Worm (Caenorhabditis elegans) whole organism, L1 larva: ENCODE data around the gene ZK930.4.

Source experiments
- C04F5.9 ChIP-seq: sonication (generic microtip); optimal IDR thresholded peaks from 2 replicates; lab custom pipeline; 2016; ENCODE audit warnings: missing genetic modification characterization, missing compliant biosample characterization
- C34B4.2 ChIP-seq: sonication (generic microtip); optimal IDR thresholded peaks from 2 replicates; lab custom pipeline; 2017; ENCODE audit warnings: mild to moderate bottlenecking, missing genetic modification characterization, missing compliant biosample characterization
- F16B12.6 ChIP-seq: fragments of 150-350 bp; optimal IDR thresholded peaks from 2 replicates; lab custom pipeline; 2014; ENCODE audit warnings: missing biosample characterization, missing genetic modification characterization
- aha-1 ChIP-seq: fragments of 150-350 bp; optimal IDR thresholded peaks from 2 replicates; lab custom pipeline; 2014; ENCODE audit warnings: missing biosample characterization, missing genetic modification characterization
- alr-1 ChIP-seq: fragments of 200-800 bp; sonication (Bioruptor generic); optimal IDR thresholded peaks from 2 replicates; lab custom pipeline; 2018; ENCODE audit warnings: borderline replicate concordance, mild to moderate bottlenecking, missing genetic modification characterization, missing compliant biosample characterization
- aly-2 ChIP-seq: fragments of 150-350 bp; optimal IDR thresholded peaks from 2 replicates; lab custom pipeline; 2014; ENCODE audit warnings: missing biosample characterization, missing genetic modification characterization
- ceh-8 ChIP-seq: fragments of 200-800 bp; sonication (Bioruptor generic); optimal IDR thresholded peaks from 2 replicates; lab custom pipeline; 2018; ENCODE audit warnings: mild to moderate bottlenecking, missing genetic modification characterization, moderate library complexity, missing compliant biosample characterization
- ceh-88 ChIP-seq: fragments of 200-800 bp; sonication (Bioruptor generic); IDR thresholded peaks from 2 replicates; pipeline ENCODE4 v1.3.6; 2022; ENCODE audit warnings: missing genetic modification characterization, missing compliant biosample characterization
- ceh-90 ChIP-seq: sonication (generic microtip); optimal IDR thresholded peaks from 2 replicates; lab custom pipeline; 2016; ENCODE audit warnings: missing genetic modification characterization, missing compliant biosample characterization
- ces-1 ChIP-seq: fragments of 150-350 bp; optimal IDR thresholded peaks from 2 replicates; lab custom pipeline; 2014; ENCODE audit warnings: missing biosample characterization, missing genetic modification reagents, missing genetic modification characterization
- dpl-1 ChIP-seq, 3 experiments: fragments of 150-350 bp in 2 of 3; sonication (generic microtip) in 1 of 3; optimal IDR thresholded peaks; 2 replicates each; lab custom pipeline; 2014 to 2017; ENCODE audit warnings: missing biosample characterization in 3 of 3, missing genetic modification characterization in 3 of 3, missing genetic modification reagents in 3 of 3
- efl-1 ChIP-seq, 4 experiments: fragments of 150-350 bp; optimal IDR thresholded peaks in 3 of 4; peaks in 1 of 4; 1 replicate in 1 of 4; 2 replicates in 3 of 4; lab custom pipeline; 2014; ENCODE audit warnings: missing biosample characterization in 2 of 4, missing genetic modification characterization in 2 of 4, missing genetic modification reagents in 2 of 4
- ets-5 ChIP-seq: fragments of 200-800 bp; sonication (Bioruptor generic); IDR thresholded peaks from 2 replicates; pipeline ENCODE4 v1.3.6; 2022; ENCODE audit warnings: missing genetic modification characterization, missing compliant biosample characterization
- fkh-4 ChIP-seq: sonication (generic microtip); optimal IDR thresholded peaks from 2 replicates; lab custom pipeline; 2016; ENCODE audit warnings: missing compliant biosample characterization, missing genetic modification characterization, borderline replicate concordance
- grh-1 ChIP-seq: fragments of 200-800 bp; sonication (Bioruptor generic); IDR thresholded peaks from 2 replicates; pipeline ENCODE4 v1.3.6; 2022; ENCODE audit warnings: missing genetic modification reagents, missing genetic modification characterization, missing compliant biosample characterization
- hlh-4 ChIP-seq: sonication (generic microtip); optimal IDR thresholded peaks from 2 replicates; lab custom pipeline; 2016; ENCODE audit warnings: mild to moderate bottlenecking, missing genetic modification characterization, missing compliant biosample characterization
- hpl-2 ChIP-seq: fragments of 150-350 bp; optimal IDR thresholded peaks from 2 replicates; lab custom pipeline; 2014; ENCODE audit warnings: missing biosample characterization, missing genetic modification reagents, missing genetic modification characterization
- irx-1 ChIP-seq: sonication (generic microtip); optimal IDR thresholded peaks from 2 replicates; lab custom pipeline; 2016; ENCODE audit warnings: missing genetic modification characterization, missing compliant biosample characterization
- isw-1 ChIP-seq: fragments of 200-800 bp; sonication (Bioruptor generic); IDR thresholded peaks from 2 replicates; pipeline ENCODE4 v1.3.6; 2022; ENCODE audit warnings: missing genetic modification characterization, missing compliant biosample characterization
- lin-14 ChIP-seq: fragments of 200-800 bp; sonication (Bioruptor generic); optimal IDR thresholded peaks from 2 replicates; lab custom pipeline; 2018; ENCODE audit warnings: mild to moderate bottlenecking, missing genetic modification characterization, moderate library complexity, missing compliant biosample characterization
- lin-39 ChIP-seq: fragments of 150-350 bp; optimal IDR thresholded peaks from 2 replicates; lab custom pipeline; 2014; ENCODE audit warnings: missing biosample characterization, missing genetic modification reagents, missing genetic modification characterization
- lsy-2 ChIP-seq, 2 experiments: fragments of 150-350 bp; optimal IDR thresholded peaks; 2 replicates each; lab custom pipeline; 2014; ENCODE audit warnings: missing biosample characterization in 2 of 2, missing genetic modification characterization in 2 of 2
- mab-9 ChIP-seq: fragments of 200-800 bp; sonication (Bioruptor generic); IDR thresholded peaks from 2 replicates; pipeline ENCODE4 v1.3.6; 2022; ENCODE audit warnings: missing genetic modification reagents, missing genetic modification characterization, missing compliant biosample characterization
- mdl-1 ChIP-seq, 2 experiments: fragments of 150-350 bp; optimal IDR thresholded peaks; 2 replicates each; lab custom pipeline; 2014 to 2017; ENCODE audit warnings: missing biosample characterization in 2 of 2, missing genetic modification characterization in 2 of 2, inconsistent platforms in 1 of 2
- mef-2 ChIP-seq: fragments of 150-350 bp; optimal IDR thresholded peaks from 2 replicates; lab custom pipeline; 2014; ENCODE audit warnings: missing biosample characterization, missing genetic modification characterization
- nhr-12 ChIP-seq: sonication (generic microtip); optimal IDR thresholded peaks from 2 replicates; lab custom pipeline; 2017; ENCODE audit warnings: missing biosample characterization, missing genetic modification characterization
- nhr-20 ChIP-seq: sonication (generic microtip); optimal IDR thresholded peaks from 2 replicates; lab custom pipeline; 2016; ENCODE audit warnings: mild to moderate bottlenecking, missing genetic modification characterization, missing compliant biosample characterization
- nhr-237 ChIP-seq: fragments of 150-350 bp; optimal IDR thresholded peaks from 2 replicates; lab custom pipeline; 2014; ENCODE audit warnings: missing biosample characterization, missing genetic modification characterization
- nhr-28 ChIP-seq: fragments of 150-350 bp; optimal IDR thresholded peaks from 2 replicates; lab custom pipeline; 2014; ENCODE audit warnings: missing biosample characterization, missing genetic modification characterization
- nhr-47 ChIP-seq: sonication (generic microtip); optimal IDR thresholded peaks from 2 replicates; lab custom pipeline; 2016; ENCODE audit warnings: mild to moderate bottlenecking, missing genetic modification characterization, moderate library complexity, missing compliant biosample characterization
- nhr-71 ChIP-seq: sonication (generic microtip); optimal IDR thresholded peaks from 2 replicates; lab custom pipeline; 2016; ENCODE audit warnings: mild to moderate bottlenecking, missing genetic modification characterization, moderate library complexity, missing compliant biosample characterization
- nhr-76 ChIP-seq: sonication (generic microtip); optimal IDR thresholded peaks from 2 replicates; lab custom pipeline; 2017; ENCODE audit warnings: missing biosample characterization, missing genetic modification characterization
- nhr-84 ChIP-seq: sonication (generic microtip); optimal IDR thresholded peaks from 2 replicates; lab custom pipeline; 2017; ENCODE audit warnings: missing biosample characterization, missing genetic modification characterization
- pax-3 ChIP-seq: fragments of 200-800 bp; sonication (Bioruptor generic); optimal IDR thresholded peaks from 2 replicates; lab custom pipeline; 2018; ENCODE audit warnings: mild to moderate bottlenecking, missing genetic modification characterization, moderate library complexity, missing compliant biosample characterization
- rnt-1 ChIP-seq: sonication (generic microtip); optimal IDR thresholded peaks from 2 replicates; lab custom pipeline; 2016; ENCODE audit warnings: mild to moderate bottlenecking, missing genetic modification characterization, moderate library complexity, missing compliant biosample characterization
- sox-4 ChIP-seq: sonication (generic microtip); optimal IDR thresholded peaks from 2 replicates; lab custom pipeline; 2016; ENCODE audit warnings: missing genetic modification characterization, missing compliant biosample characterization
- tbx-2 ChIP-seq: sonication (generic microtip); optimal IDR thresholded peaks from 2 replicates; lab custom pipeline; 2016; ENCODE audit warnings: missing genetic modification characterization, missing compliant biosample characterization
- unc-130 ChIP-seq: fragments of 150-350 bp; optimal IDR thresholded peaks from 2 replicates; lab custom pipeline; 2017; ENCODE audit warnings: missing biosample characterization, missing genetic modification characterization, inconsistent platforms
- zip-4 ChIP-seq: fragments of 200-800 bp; sonication (Bioruptor generic); optimal IDR thresholded peaks from 2 replicates; lab custom pipeline; 2018; ENCODE audit warnings: mild to moderate bottlenecking, missing genetic modification characterization, moderate library complexity, missing compliant biosample characterization

The ZK930.4 gene

ce11 chrII:11880456-11881353 lies 25.6 kb upstream of the ZK930.4 start (continued):
- peak; percentile 79 for TF ChIP-seq aly-2 (tag; lab: Kevin White, UChicago)
- peak; percentile 29 for TF ChIP-seq nhr-20 (tag; lab: Kevin White, UChicago)
- TF ChIP-seq unc-130: no peak
- no peak for TF ChIP-seq C34B4.2
- no peak for TF ChIP-seq nhr-47 (tag; lab: Kevin White, UChicago)
- no peak for TF ChIP-seq irx-1 (tag; lab: Kevin White, UChicago)
- no peak for TF ChIP-seq ceh-90 (tag; lab: Kevin White, UChicago)
- peak; percentile 46 for TF ChIP-seq nhr-71 (tag; lab: Kevin White, UChicago)
- TF ChIP-seq mdl-1 (tag; optimal IDR thresholded peaks at IDR 0.05; lab: Kevin White, UChicago): no peak
- no peak for TF ChIP-seq mef-2 (tag; lab: Kevin White, UChicago)
- TF ChIP-seq mab-9: no peak
- no peak for TF ChIP-seq aha-1 (tag; lab: Kevin White, UChicago)
- no peak for TF ChIP-seq nhr-12 (tag; lab: Kevin White, UChicago)
- TF ChIP-seq zip-4 (GFP tag; lab: Kevin White, UChicago): no peak
- peak; percentile 64 for TF ChIP-seq lin-14
- TF ChIP-seq dpl-1 (GFP tag; optimal IDR thresholded peaks at IDR 0.05; lab: Kevin White, UChicago): peak in 1 of 3 experiments; percentile 21
- no peak for TF ChIP-seq fkh-4 (tag; lab: Kevin White, UChicago)
- TF ChIP-seq pax-3: no peak
- TF ChIP-seq C04F5.9 (tag; lab: Kevin White, UChicago): no peak
- TF ChIP-seq tbx-2 (tag; lab: Kevin White, UChicago): no peak
- no peak for TF ChIP-seq ces-1 (GFP tag; lab: Kevin White, UChicago)
- peak in 1 of 2 experiments; percentile 32 for TF ChIP-seq lsy-2 (tag; optimal IDR thresholded peaks at IDR 0.05; lab: Kevin White, UChicago)
- no peak for TF ChIP-seq ceh-88
- no peak for TF ChIP-seq hlh-4 (tag; lab: Kevin White, UChicago)
- no peak for TF ChIP-seq ceh-8 (GFP tag; lab: Kevin White, UChicago)
- TF ChIP-seq isw-1 (GFP tag; lab: Robert Waterston, UW): no peak
- TF ChIP-seq rnt-1: peak; percentile 12
- TF ChIP-seq nhr-84 (tag; lab: Kevin White, UChicago): no peak
- TF ChIP-seq nhr-76 (tag; lab: Kevin White, UChicago): no peak
- TF ChIP-seq nhr-28: no peak
- TF ChIP-seq alr-1 (tag; lab: Kevin White, UChicago): no peak
- TF ChIP-seq F16B12.6 (tag; lab: Kevin White, UChicago): no peak
- TF ChIP-seq sox-4 (tag; lab: Kevin White, UChicago): no peak
- TF ChIP-seq, all 84 proteins: peak for 17

ce11 chrII:11883648-11884047 lies 22.7 kb upstream of the ZK930.4 start, which contains the start of gene ZK930.6:
ZK930.6 (plus strand) TSS chrII:11883948.
- no peak for TF ChIP-seq nhr-47 (tag; lab: Kevin White, UChicago)
- TF ChIP-seq unc-130: no peak
- TF ChIP-seq nhr-20 (tag; lab: Kevin White, UChicago): no peak
- TF ChIP-seq pax-3: no peak
- TF ChIP-seq alr-1 (tag; lab: Kevin White, UChicago): no peak
- no peak for TF ChIP-seq sox-4 (tag; lab: Kevin White, UChicago)
- TF ChIP-seq irx-1 (tag; lab: Kevin White, UChicago): no peak
- TF ChIP-seq efl-1 (optimal IDR thresholded peaks at IDR 0.05; lab: Kevin White, UChicago): no peak
- TF ChIP-seq efl-1 (GFP tag; optimal IDR thresholded peaks at IDR 0.05 in 1 of 2; lab: Kevin White, UChicago): no peak
- TF ChIP-seq lin-39 (tag; lab: Kevin White, UChicago): no peak
- TF ChIP-seq aly-2 (tag; lab: Kevin White, UChicago): no peak
- TF ChIP-seq nhr-237 (tag; lab: Kevin White, UChicago): no peak
- no peak for TF ChIP-seq hpl-2 (GFP tag; lab: Kevin White, UChicago)
- no peak for TF ChIP-seq ceh-8 (GFP tag; lab: Kevin White, UChicago)
- no peak for TF ChIP-seq mab-9
- no peak for TF ChIP-seq ceh-88
- no peak for TF ChIP-seq grh-1 (GFP tag; lab: Robert Waterston, UW)
- no peak for TF ChIP-seq ets-5 (GFP tag; lab: Robert Waterston, UW)
